Worm (Caenorhabditis elegans): ENCODE data around the gene M01B2.10.

- no peak for TF ChIP-seq F49E8.2 (tag; optimal IDR thresholded peaks at IDR 0.05; ENCODE audit: borderline replicate concordance)
- TF ChIP-seq ztf-11 (tag; optimal IDR thresholded peaks at IDR 0.05): no peak
- no peak for TF ChIP-seq Y75B8A.6 (GFP tag; IDR thresholded peaks at IDR 0.05)
- no peak for TF ChIP-seq ceh-44 (GFP tag; IDR thresholded peaks at IDR 0.05)
- no peak for TF ChIP-seq lsy-2 (tag; optimal IDR thresholded peaks at IDR 0.05)
- TF ChIP-seq dmd-6 (GFP tag; IDR thresholded peaks at IDR 0.05): no peak
- TF ChIP-seq ama-1 (optimal IDR thresholded peaks at IDR 0.05): no peak
- TF ChIP-seq pha-4 (GFP tag; IDR thresholded peaks at IDR 0.05): no peak
- TF ChIP-seq pha-4 (tag; optimal IDR thresholded peaks at IDR 0.05): no peak
- TF ChIP-seq duxl-1 (tag; optimal IDR thresholded peaks at IDR 0.05; ENCODE audit: poor library complexity): no peak
Observed at ce11 chrV:15232200-15232599, 30.0 kb downstream of the M01B2.10 start, which contains the start of gene srw-13.
